Worm (Caenorhabditis elegans) whole organism, mixed stage, embryonic: ENCODE measurements around the gene C09B9.2.
"Not testable (repeated sequence)": the region's sequence is repeated elsewhere in the genome, so short reads cannot be mapped to it uniquely, and the experiment has no call there.

ENCODE experiments used
- M03D4.4 ChIP-seq: sonication (generic microtip); optimal IDR thresholded peaks from 2 replicates; lab custom pipeline; 2017; ENCODE audit warnings: mild to moderate bottlenecking, missing genetic modification characterization, missing compliant biosample characterization
- bed-3 ChIP-seq: fragments of 200-800 bp; sonication (Bioruptor generic); optimal IDR thresholded peaks from 3 replicates; lab custom pipeline; 2018; ENCODE audit warnings: mild to moderate bottlenecking, missing genetic modification characterization, moderate library complexity, missing compliant biosample characterization
- blmp-1 ChIP-seq: fragments of 150-350 bp; optimal IDR thresholded peaks from 2 replicates; lab custom pipeline; 2014; ENCODE audit warnings: missing biosample characterization, missing genetic modification characterization
- ceh-43 ChIP-seq: fragments of 200-800 bp; sonication (Bioruptor generic); optimal IDR thresholded peaks from 2 replicates; lab custom pipeline; 2018; ENCODE audit warnings: mild to moderate bottlenecking, missing genetic modification characterization, moderate library complexity, missing compliant biosample characterization
- ceh-83 ChIP-seq: fragments of 200-800 bp; sonication (Bioruptor generic); optimal IDR thresholded peaks from 2 replicates; lab custom pipeline; 2018; ENCODE audit warnings: mild to moderate bottlenecking, missing genetic modification characterization, missing compliant biosample characterization
- ces-1 ChIP-seq: fragments of 150-350 bp; optimal IDR thresholded peaks from 2 replicates; lab custom pipeline; 2014; ENCODE audit warnings: missing biosample characterization, missing genetic modification reagents, missing genetic modification characterization
- cnd-1 ChIP-seq: fragments of 200-800 bp; sonication (Bioruptor generic); optimal IDR thresholded peaks from 2 replicates; lab custom pipeline; 2018; ENCODE audit warnings: mild to moderate bottlenecking, missing genetic modification characterization, missing compliant biosample characterization
- drap-1 ChIP-seq: fragments of 200-800 bp; sonication (Bioruptor generic); optimal IDR thresholded peaks from 3 replicates; lab custom pipeline; 2018; ENCODE audit warnings: mild to moderate bottlenecking, missing genetic modification characterization, missing compliant biosample characterization
- elt-3 ChIP-seq: fragments of 150-350 bp; optimal IDR thresholded peaks from 2 replicates; lab custom pipeline; 2014; ENCODE audit warnings: missing biosample characterization, missing genetic modification characterization
- hlh-1 ChIP-seq: fragments of 150-350 bp; optimal IDR thresholded peaks from 2 replicates; lab custom pipeline; 2014; ENCODE audit warnings: missing biosample characterization, missing genetic modification reagents, missing genetic modification characterization
- lin-13 ChIP-seq: fragments of 150-350 bp; optimal IDR thresholded peaks from 2 replicates; lab custom pipeline; 2014; ENCODE audit warnings: missing biosample characterization, missing genetic modification characterization
- lin-32 ChIP-seq: fragments of 200-800 bp; sonication (Bioruptor generic); optimal IDR thresholded peaks from 2 replicates; lab custom pipeline; 2018; ENCODE audit warnings: mild to moderate bottlenecking, missing genetic modification characterization, missing compliant biosample characterization
- lsy-2 ChIP-seq: fragments of 150-350 bp; optimal IDR thresholded peaks from 2 replicates; lab custom pipeline; 2014; ENCODE audit warnings: missing biosample characterization, missing genetic modification characterization
- mab-5 ChIP-seq: fragments of 150-350 bp; optimal IDR thresholded peaks from 2 replicates; lab custom pipeline; 2014; ENCODE audit warnings: missing biosample characterization, missing genetic modification characterization
- mep-1 ChIP-seq: fragments of 150-350 bp; optimal IDR thresholded peaks from 2 replicates; lab custom pipeline; 2017; ENCODE audit warnings: missing biosample characterization, missing genetic modification reagents, missing genetic modification characterization, inconsistent platforms
- mls-2 ChIP-seq: sonication (generic microtip); optimal IDR thresholded peaks from 2 replicates; lab custom pipeline; 2016; ENCODE audit warnings: mild to moderate bottlenecking, missing genetic modification characterization, moderate library complexity, missing compliant biosample characterization
- nhr-12 ChIP-seq: fragments of 150-350 bp; optimal IDR thresholded peaks from 2 replicates; lab custom pipeline; 2014; ENCODE audit warnings: missing biosample characterization, missing genetic modification characterization
- nhr-2 ChIP-seq: fragments of 150-350 bp; optimal IDR thresholded peaks from 2 replicates; lab custom pipeline; 2014; ENCODE audit warnings: missing biosample characterization, missing genetic modification characterization
- nhr-237 ChIP-seq: fragments of 150-350 bp; optimal IDR thresholded peaks from 2 replicates; lab custom pipeline; 2014; ENCODE audit warnings: missing biosample characterization, missing genetic modification characterization
- nhr-28 ChIP-seq: fragments of 150-350 bp; optimal IDR thresholded peaks from 2 replicates; lab custom pipeline; 2014; ENCODE audit warnings: missing biosample characterization, missing genetic modification characterization
- nhr-76 ChIP-seq: sonication (generic microtip); optimal IDR thresholded peaks from 2 replicates; lab custom pipeline; 2017; ENCODE audit warnings: missing biosample characterization, missing genetic modification characterization
- pha-4 ChIP-seq: fragments of 150-350 bp; optimal IDR thresholded peaks from 2 replicates; lab custom pipeline; 2018; ENCODE audit warnings: missing biosample characterization, missing genetic modification reagents, missing genetic modification characterization
- sem-2 ChIP-seq: fragments of 200-800 bp; sonication (Bioruptor generic); optimal IDR thresholded peaks from 2 replicates; lab custom pipeline; 2018; ENCODE audit warnings: mild to moderate bottlenecking, missing genetic modification characterization, missing compliant biosample characterization
- snpc-4 ChIP-seq: fragments of 150-350 bp; optimal IDR thresholded peaks from 2 replicates; lab custom pipeline; 2014; ENCODE audit warnings: missing biosample characterization, missing genetic modification characterization
- sptf-1 ChIP-seq: sonication (generic microtip); optimal IDR thresholded peaks from 2 replicates; lab custom pipeline; 2017; ENCODE audit warnings: mild to moderate bottlenecking, missing genetic modification characterization, moderate library complexity, missing compliant biosample characterization
- tbx-8 ChIP-seq: fragments of 200-800 bp; sonication (Bioruptor generic); optimal IDR thresholded peaks from 2 replicates; lab custom pipeline; 2018; ENCODE audit warnings: mild to moderate bottlenecking, missing genetic modification characterization, moderate library complexity, missing compliant biosample characterization
- unc-62 ChIP-seq: fragments of 150-350 bp; optimal IDR thresholded peaks from 2 replicates; lab custom pipeline; 2014; ENCODE audit warnings: missing biosample characterization, missing genetic modification reagents, missing genetic modification characterization
- zip-8 ChIP-seq: fragments of 150-350 bp; optimal IDR thresholded peaks from 2 replicates; lab custom pipeline; 2014; ENCODE audit warnings: missing biosample characterization, missing genetic modification characterization
- ztf-11 ChIP-seq: fragments of 150-350 bp; optimal IDR thresholded peaks from 2 replicates; lab custom pipeline; 2014; ENCODE audit warnings: missing biosample characterization, missing genetic modification characterization

The C09B9.2 gene

DNA sequence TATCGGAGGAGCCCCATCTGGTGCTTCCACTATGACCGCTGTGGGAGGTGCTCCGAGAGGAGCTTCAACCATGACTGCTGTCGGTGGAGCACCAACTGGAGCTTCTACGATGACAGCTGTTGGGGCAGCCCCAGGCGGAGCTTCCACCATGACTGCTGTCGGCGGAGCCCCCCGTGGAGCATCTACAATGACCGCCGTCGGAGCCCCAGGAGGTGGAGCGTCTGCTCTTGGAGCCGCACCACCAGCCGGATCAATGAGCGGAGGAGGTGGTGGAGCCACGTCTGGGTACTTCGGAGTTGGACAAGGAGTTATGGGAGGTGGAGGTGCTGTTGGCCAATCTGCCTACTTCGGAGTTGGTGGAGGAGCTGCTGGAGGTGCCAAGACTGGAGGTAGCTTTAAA, 32.1 kb upstream of the C09B9.2 start:
- TF ChIP-seq pha-4 (tag; lab: Kevin White, UChicago) (no peak), drap-1 (GFP tag; lab: Kevin White, UChicago) (no peak), M03D4.4 (no peak), snpc-4 (no peak), ceh-43 (GFP tag; lab: Kevin White, UChicago) (no peak), lin-13 (tag; lab: Kevin White, UChicago) (no peak), nhr-76 (tag; lab: Kevin White, UChicago) (no peak), blmp-1 (tag; lab: Kevin White, UChicago) (no peak), zip-8 (tag; lab: Kevin White, UChicago) (no peak), bed-3 (no peak)
- TF ChIP-seq, all 35 proteins: peak for 0

DNA sequence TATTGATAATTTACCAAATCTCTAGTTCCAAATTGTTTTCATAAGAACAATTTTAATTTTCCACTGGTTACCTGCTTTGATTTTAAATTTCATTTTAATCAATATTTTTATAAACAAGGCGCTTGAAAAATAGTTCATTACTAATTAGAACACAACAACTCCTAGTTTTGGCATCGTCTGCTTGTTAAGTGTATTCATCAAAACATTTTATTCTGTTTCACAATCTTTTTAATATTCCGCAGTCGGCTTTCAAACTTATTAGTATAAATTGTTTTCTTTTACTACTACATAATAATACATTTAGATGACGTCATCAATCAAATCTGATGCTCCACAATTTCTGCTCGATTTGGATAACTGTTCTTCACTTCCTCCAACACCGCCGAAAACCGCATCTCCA, 26.6 kb upstream of the C09B9.2 start, which contains the start of gene pes-1:
Gene pes-1 (plus strand): TSS at position 301 of the 400 bp plus-strand sequence.
- TF ChIP-seq sptf-1 (tag; lab: Kevin White, UChicago) = no peak
- TF ChIP-seq zip-8 (tag; lab: Kevin White, UChicago) = peak; percentile 30

DNA sequence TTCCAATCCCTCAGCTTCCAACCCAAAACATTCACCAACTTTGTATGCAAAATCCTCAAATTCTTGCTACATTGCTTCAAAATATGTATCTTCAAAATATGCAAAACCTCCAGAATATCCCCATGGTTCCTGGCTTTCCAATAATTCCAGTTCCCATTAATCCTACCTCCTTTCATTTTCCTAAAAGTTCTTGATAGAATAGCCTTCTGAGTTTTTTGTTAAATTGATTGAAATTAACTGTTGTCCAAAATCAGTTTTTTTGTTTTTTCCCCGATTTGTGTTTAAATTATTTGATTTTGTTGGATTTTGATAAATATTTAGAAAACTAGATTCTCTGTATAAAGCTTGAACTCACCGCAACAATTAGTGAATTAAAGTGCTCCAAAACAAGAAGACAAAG, 23.9 kb upstream of the C09B9.2 start:
- TF ChIP-seq sem-2 (GFP tag; lab: Kevin White, UChicago) = no peak
- TF ChIP-seq nhr-12 (tag; lab: Kevin White, UChicago) = no peak
- TF ChIP-seq, all 35 proteins: peak for 0

DNA sequence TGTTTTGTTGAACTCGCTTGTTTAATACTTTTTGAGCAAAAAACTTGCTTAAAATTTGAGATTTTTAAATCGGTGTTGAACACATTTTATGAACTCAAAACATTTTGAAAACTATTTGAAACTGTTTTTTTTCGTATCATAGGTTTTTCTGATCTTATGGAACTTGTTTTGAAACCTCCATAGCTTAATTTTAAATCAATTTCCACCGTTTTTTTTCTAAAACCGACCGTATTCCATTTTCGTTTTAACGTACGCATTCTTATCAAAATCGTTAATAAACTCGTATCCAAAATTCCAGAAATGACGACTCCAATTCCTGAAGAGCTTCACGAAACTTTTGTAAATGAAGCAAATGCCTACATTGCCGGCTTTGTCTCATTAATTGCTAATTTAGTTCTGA, 20.7 kb upstream of the C09B9.2 start, which contains the start of gene srm-2:
Gene srm-2 (plus strand): TSS at position 301 of the 400 bp plus-strand sequence.
- TF ChIP-seq mls-2 (tag; lab: Kevin White, UChicago) (no peak), zip-8 (tag; lab: Kevin White, UChicago) (no peak), mep-1 (tag; lab: Kevin White, UChicago) (no peak), cnd-1 (tag; lab: Kevin White, UChicago) (no peak), nhr-2 (tag; lab: Kevin White, UChicago) (no peak)

DNA sequence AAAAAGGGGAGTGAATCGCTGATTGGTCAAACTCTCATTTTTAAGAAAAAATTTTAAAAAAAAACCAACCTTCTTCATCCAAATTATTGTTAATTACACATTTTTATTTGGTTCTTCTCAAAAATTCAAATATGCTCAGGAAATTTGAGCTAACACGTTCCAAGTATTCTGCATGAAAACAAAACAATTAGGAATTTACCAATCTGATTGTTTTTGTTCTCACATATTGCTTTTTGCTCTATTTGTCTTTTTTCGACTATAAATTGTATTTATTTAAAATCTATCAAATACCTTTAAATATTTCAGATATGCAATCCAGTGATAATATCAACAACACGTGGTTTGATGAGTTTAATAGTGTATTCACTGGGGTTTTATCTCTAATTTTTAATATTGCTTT, 16.9 kb upstream of the C09B9.2 start, which contains the start of gene srm-1:
Gene srm-1 (plus strand): TSS at position 301 of the 400 bp plus-strand sequence.
- no peak for TF ChIP-seq cnd-1 (tag; lab: Kevin White, UChicago)
- TF ChIP-seq, all 35 proteins: peak for 0

DNA sequence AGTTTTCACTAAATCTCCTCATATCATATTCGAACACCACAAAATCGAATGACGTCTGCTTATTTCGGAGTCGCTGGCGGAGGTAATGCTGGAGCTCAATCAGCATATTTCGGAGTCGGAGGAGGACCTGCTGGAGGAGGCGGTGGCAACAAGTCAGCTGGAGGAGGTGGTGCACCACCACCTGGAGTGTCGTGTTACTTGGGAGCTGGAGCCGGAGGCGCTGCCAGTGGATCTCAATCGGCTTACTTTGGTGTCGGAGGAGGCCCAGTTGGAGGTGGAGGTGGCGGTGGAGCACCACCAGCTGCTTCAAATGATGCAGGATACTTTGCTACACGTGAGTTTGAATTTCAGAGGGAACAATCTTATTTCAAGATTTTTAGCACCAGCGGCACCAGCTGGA, 12.6 kb upstream of the C09B9.2 start, which contains the start of gene ssq-4:
Gene ssq-4 (plus strand): TSS at position 19 of the 400 bp plus-strand sequence.
- TF ChIP-seq mab-5 (tag; lab: Kevin White, UChicago); drap-1 (GFP tag; lab: Kevin White, UChicago); M03D4.4: not testable (repeated sequence)
- TF ChIP-seq, all 35 proteins: peak for 0; not testable (repeated sequence) for 35

DNA sequence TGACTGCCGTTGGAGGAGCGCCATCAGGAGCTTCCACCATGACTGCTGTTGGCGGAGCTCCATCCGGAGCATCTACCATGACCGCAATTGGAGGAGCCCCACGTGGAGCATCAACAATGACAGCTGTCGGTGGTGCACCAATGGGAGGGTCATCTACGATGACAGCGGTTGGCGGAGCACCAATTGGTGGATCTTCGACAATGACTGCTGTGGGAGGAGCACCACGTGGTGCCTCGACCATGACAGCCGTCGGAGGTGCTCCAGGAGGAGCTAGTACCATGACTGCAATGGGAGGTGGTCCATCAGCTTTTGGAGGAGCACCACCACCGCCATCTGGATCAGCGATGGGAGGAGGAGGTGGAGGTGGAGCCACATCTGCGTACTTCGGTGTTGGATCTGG, 12.0 kb upstream of the C09B9.2 start, which contains the start of gene T28H11.7:
Gene T28H11.7 (minus strand): TSS at position 101 of the 400 bp plus-strand sequence.
- TF ChIP-seq nhr-237, elt-3, mls-2 (tag; lab: Kevin White, UChicago): not testable (repeated sequence)
- TF ChIP-seq, all 35 proteins: peak for 0; not testable (repeated sequence) for 35

DNA sequence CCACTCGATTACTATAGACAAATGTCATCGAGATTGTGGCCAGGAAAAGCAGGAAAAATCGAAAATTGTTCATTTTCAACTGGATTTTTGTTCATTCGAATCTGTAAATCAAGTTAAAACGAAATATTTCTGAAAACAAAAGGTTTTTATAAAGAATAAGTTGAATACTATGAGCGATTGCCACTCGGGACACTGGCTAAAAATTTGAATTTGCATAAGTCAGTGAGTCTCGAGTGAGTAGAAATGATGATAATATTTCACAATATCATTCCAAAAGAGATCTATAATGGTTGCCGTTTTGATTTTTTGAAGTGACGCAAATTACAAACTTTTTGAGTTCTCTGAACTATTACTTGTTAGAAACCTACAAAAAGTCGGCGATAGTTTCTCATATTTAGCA, 8.6 kb upstream of the C09B9.2 start, which contains the start of gene T28H11.8:
Gene T28H11.8 (minus strand): TSS at position 101 of the 400 bp plus-strand sequence.
- TF ChIP-seq ztf-11 (no peak), lin-32 (no peak), ces-1 (GFP tag; lab: Kevin White, UChicago) (no peak), elt-3 (tag; lab: Kevin White, UChicago) (no peak), nhr-237 (tag; lab: Kevin White, UChicago) (no peak), unc-62 (no peak), cnd-1 (tag; lab: Kevin White, UChicago) (no peak), nhr-28 (no peak), zip-8 (tag; lab: Kevin White, UChicago) (no peak), ceh-83 (GFP tag; lab: Kevin White, UChicago) (no peak), hlh-1 (no peak), pha-4 (tag; lab: Kevin White, UChicago) (no peak), lsy-2 (no peak), mab-5 (tag; lab: Kevin White, UChicago) (no peak), tbx-8 (GFP tag; lab: Kevin White, UChicago) (no peak), nhr-2 (tag; lab: Kevin White, UChicago) (no peak), M03D4.4 (no peak), drap-1 (GFP tag; lab: Kevin White, UChicago) (no peak), blmp-1 (tag; lab: Kevin White, UChicago) (no peak), lin-13 (tag; lab: Kevin White, UChicago) (no peak)
